Worm (Caenorhabditis elegans) whole organism, L4/young adult: ENCODE measurements around the gene srd-7.

Experiments used
- W03F9.2 ChIP-seq: fragments of 150-350 bp; optimal IDR thresholded peaks from 2 replicates; lab custom pipeline; 2014; ENCODE audit warnings: missing biosample characterization, missing genetic modification characterization
- him-1 ChIP-seq: sonication (generic microtip); optimal IDR thresholded peaks from 2 replicates; lab custom pipeline; 2016; ENCODE audit warnings: missing genotype, missing genetic modification reagents, missing genetic modification characterization, missing compliant biosample characterization

- TF ChIP-seq W03F9.2 (tag; lab: Kevin White, UChicago) (no peak), him-1 (no peak)
These were observed 24.8 kb upstream of the srd-7 start for ce11 chrIV:10811388-10811787.
